Fruit fly (Drosophila melanogaster) whole organism: ENCODE results near the gene Ir68b.

Experiments used
- CG8478 ChIP-seq: fragments of >200 bp; optimal IDR thresholded peaks from 2 replicates; lab custom pipeline; 2018; ENCODE audit warnings: inconsistent platforms
- Dll ChIP-seq: fragments of >200 bp; optimal IDR thresholded peaks from 2 replicates; lab custom pipeline; 2017
- EcR ChIP-seq, 2 experiments: fragments of >200 bp; optimal IDR thresholded peaks; 2 replicates each; lab custom pipeline; 2017; ENCODE audit warnings: missing biosample characterization in 2 of 2, missing genetic modification characterization in 2 of 2, missing genetic modification reagents in 2 of 2
- psq ChIP-seq: fragments of >200 bp; optimal IDR thresholded peaks from 2 replicates; lab custom pipeline; 2017
- usp ChIP-seq: fragments of >200 bp; optimal IDR thresholded peaks from 2 replicates; lab custom pipeline; 2017; ENCODE audit warnings: missing biosample characterization, missing genetic modification characterization, mixed read lengths

DNA sequence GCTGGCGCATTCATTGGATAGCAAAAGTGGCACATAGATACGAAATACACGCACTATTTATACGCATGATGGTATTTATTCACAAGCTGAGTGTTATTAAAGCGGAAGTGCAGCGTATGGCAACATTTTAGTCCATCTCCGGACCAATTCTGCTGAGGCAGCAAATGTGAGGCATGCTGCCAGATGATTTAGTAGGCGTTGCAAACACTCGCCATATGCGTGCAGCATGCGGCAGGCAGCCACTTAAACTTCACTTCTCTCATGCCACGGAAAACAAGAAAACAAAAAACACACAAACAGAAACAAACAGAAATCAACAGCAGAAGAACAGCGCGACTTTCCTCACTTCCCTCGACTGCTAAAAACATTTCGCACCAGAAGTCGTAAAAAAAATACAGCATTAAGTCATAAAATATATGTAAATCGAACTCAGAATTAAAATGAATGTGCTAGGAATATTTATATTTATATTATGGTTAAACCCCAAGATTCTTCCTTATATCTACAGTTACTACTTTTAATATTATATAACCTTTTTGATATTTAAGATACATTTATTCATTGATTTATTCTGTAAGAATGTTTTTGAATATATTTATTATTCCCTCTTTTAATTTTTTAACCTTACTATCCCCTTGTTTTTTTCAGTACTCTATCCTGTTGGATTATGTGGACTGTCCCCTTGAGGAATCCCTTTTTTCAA lies 27.7 kb downstream of the Ir68b start:
- TF ChIP-seq psq (no peak), CG8478 (lab: Kevin White, UChicago) (no peak), Dll (lab: Kevin White, UChicago) (no peak), usp (GFP tag; lab: Kevin White, UChicago) (no peak), EcR (GFP tag; optimal IDR thresholded peaks at IDR 0.05; lab: Kevin White, UChicago) (no peak)
